Worm (Caenorhabditis elegans) whole organism, L4 larva: ENCODE measurements around the gene srt-70.

ENCODE experiments used
- Y105C5A.15 ChIP-seq: fragments of 200-800 bp; sonication (Bioruptor generic); IDR thresholded peaks from 2 replicates; pipeline ENCODE4 v1.3.6; 2022; ENCODE audit warnings: missing genetic modification characterization, missing compliant biosample characterization
- ZK546.5 ChIP-seq, 2 experiments: sonication (generic microtip); optimal IDR thresholded peaks; 2 replicates each; lab custom pipeline; 2017; ENCODE audit warnings: missing biosample characterization in 2 of 2, missing genetic modification characterization in 2 of 2
- ama-1 ChIP-seq: fragments of 150-350 bp; optimal IDR thresholded peaks from 2 replicates; lab custom pipeline; 2014; ENCODE audit warnings: inconsistent platforms, mixed read lengths
- attf-4 ChIP-seq: sonication (generic microtip); optimal IDR thresholded peaks from 3 replicates; lab custom pipeline; 2017; ENCODE audit warnings: missing biosample characterization, missing genetic modification characterization
- ceh-20 ChIP-seq: fragments of 200-800 bp; sonication (Bioruptor generic); IDR thresholded peaks from 2 replicates; pipeline ENCODE4 v1.3.6; 2022; ENCODE audit warnings: missing genetic modification reagents, missing genetic modification characterization, missing compliant biosample characterization
- cey-2 ChIP-seq: sonication (generic microtip); optimal IDR thresholded peaks from 3 replicates; lab custom pipeline; 2017; ENCODE audit warnings: missing genetic modification characterization, mild to moderate bottlenecking, missing compliant biosample characterization, antibody characterized with exemption, borderline replicate concordance; ENCODE audit not compliant: insufficient read depth
- ctbp-1 ChIP-seq: fragments of 200-800 bp; sonication (Bioruptor generic); IDR thresholded peaks from 2 replicates; pipeline ENCODE4 v1.3.6; 2022; ENCODE audit warnings: missing genetic modification reagents, missing genetic modification characterization, missing compliant biosample characterization
- daf-16 ChIP-seq, 3 experiments: sonication (generic microtip); optimal IDR thresholded peaks; 2 replicates each; lab custom pipeline; 2016 to 2017; ENCODE audit warnings: missing genetic modification characterization in 3 of 3, missing genetic modification reagents in 3 of 3, mild to moderate bottlenecking in 2 of 3, missing compliant biosample characterization in 2 of 3, missing biosample characterization in 1 of 3, moderate library complexity in 1 of 3
- daf-19 ChIP-seq: fragments of 200-800 bp; sonication (Bioruptor generic); conservative IDR thresholded peaks from 2 replicates; pipeline ENCODE4 v1.3.6; 2022; ENCODE audit warnings: missing genetic modification characterization, missing compliant biosample characterization
- daf-8 ChIP-seq: fragments of 200-800 bp; sonication (Bioruptor generic); IDR thresholded peaks from 2 replicates; pipeline ENCODE4 v1.3.6; 2022; ENCODE audit warnings: missing genetic modification characterization, missing compliant biosample characterization
- dmd-6 ChIP-seq: fragments of 200-800 bp; sonication (Bioruptor generic); IDR thresholded peaks from 2 replicates; pipeline ENCODE4 v1.3.6; 2022; ENCODE audit warnings: missing genetic modification reagents, missing genetic modification characterization, missing compliant biosample characterization
- dmd-9 ChIP-seq: fragments of 200-800 bp; sonication (Bioruptor generic); IDR thresholded peaks from 2 replicates; pipeline ENCODE4 v1.3.6; 2022; ENCODE audit warnings: missing genetic modification reagents, missing genetic modification characterization, missing compliant biosample characterization
- dve-1 ChIP-seq: sonication (generic microtip); optimal IDR thresholded peaks from 2 replicates; lab custom pipeline; 2017; ENCODE audit warnings: antibody characterized with exemption, mild to moderate bottlenecking, missing genetic modification characterization, missing compliant biosample characterization; ENCODE audit not compliant: insufficient read depth
- fkh-10 ChIP-seq: fragments of 150-350 bp; optimal IDR thresholded peaks from 2 replicates; lab custom pipeline; 2014; ENCODE audit warnings: missing biosample characterization, missing genetic modification reagents, missing genetic modification characterization
- fos-1 ChIP-seq: fragments of 150-350 bp; optimal IDR thresholded peaks from 2 replicates; lab custom pipeline; 2014; ENCODE audit warnings: missing biosample characterization, missing genetic modification characterization
- hif-1 ChIP-seq, 2 experiments: sonication (generic microtip); optimal IDR thresholded peaks; 2 replicates each; lab custom pipeline; 2016 to 2017; ENCODE audit warnings: missing compliant biosample characterization in 2 of 2, missing genetic modification characterization in 2 of 2, missing genetic modification reagents in 2 of 2, missing genotype in 2 of 2, mild to moderate bottlenecking in 1 of 2
- hlh-11 ChIP-seq: fragments of 200-800 bp; sonication (Bioruptor generic); optimal IDR thresholded peaks from 2 replicates; lab custom pipeline; 2018; ENCODE audit warnings: mild to moderate bottlenecking, missing genetic modification characterization, missing compliant biosample characterization
- lin-1 ChIP-seq: fragments of 200-800 bp; sonication (Bioruptor generic); IDR thresholded peaks from 2 replicates; pipeline ENCODE4 v1.3.6; 2022; ENCODE audit warnings: missing genetic modification reagents, missing genetic modification characterization, missing compliant biosample characterization
- lin-15B ChIP-seq: fragments of 150-350 bp; sonication (generic microtip); optimal IDR thresholded peaks from 3 replicates; lab custom pipeline; 2014; ENCODE audit warnings: missing biosample characterization, missing genetic modification characterization
- lir-3 ChIP-seq: sonication (generic microtip); optimal IDR thresholded peaks from 2 replicates; lab custom pipeline; 2016; ENCODE audit warnings: mild to moderate bottlenecking, missing genetic modification characterization, missing compliant biosample characterization
- lsy-2 ChIP-seq, 2 experiments: fragments of 150-350 bp in 1 of 2; sonication (generic microtip) in 1 of 2; optimal IDR thresholded peaks; 2 replicates each; lab custom pipeline; 2014 to 2017; ENCODE audit warnings: missing biosample characterization in 2 of 2, missing genetic modification characterization in 2 of 2
- madf-5 ChIP-seq, 2 experiments: fragments of 200-800 bp; sonication (Bioruptor generic); IDR thresholded peaks; 2 replicates each; pipeline ENCODE4 v1.3.6; 2022; ENCODE audit warnings: missing compliant biosample characterization in 2 of 2, missing genetic modification characterization in 2 of 2
- madf-9 ChIP-seq: fragments of 200-800 bp; sonication (Bioruptor generic); conservative IDR thresholded peaks from 2 replicates; pipeline ENCODE4 v1.3.6; 2022; ENCODE audit warnings: missing genetic modification reagents, missing genetic modification characterization, missing compliant biosample characterization
- mes-2 ChIP-seq: sonication (generic microtip); optimal IDR thresholded peaks from 2 replicates; lab custom pipeline; 2016; ENCODE audit warnings: missing genotype, mild to moderate bottlenecking, missing genetic modification characterization, missing compliant biosample characterization; ENCODE audit not compliant: poor library complexity, severe bottlenecking
- nhr-28 ChIP-seq: fragments of 150-350 bp; optimal IDR thresholded peaks from 2 replicates; lab custom pipeline; 2014; ENCODE audit warnings: missing biosample characterization, missing genetic modification characterization
- nhr-41 ChIP-seq: fragments of 200-800 bp; sonication (Bioruptor generic); IDR thresholded peaks from 2 replicates; pipeline ENCODE4 v1.3.6; 2022; ENCODE audit warnings: missing genetic modification reagents, missing genetic modification characterization, missing compliant biosample characterization
- nhr-76 ChIP-seq: fragments of 150-350 bp; optimal IDR thresholded peaks from 2 replicates; lab custom pipeline; 2014; ENCODE audit warnings: missing biosample characterization, missing genetic modification characterization
- php-3 ChIP-seq: fragments of 200-800 bp; sonication (Bioruptor generic); IDR thresholded peaks from 2 replicates; pipeline ENCODE4 v1.3.6; 2022; ENCODE audit warnings: missing genetic modification reagents, missing genetic modification characterization, missing compliant biosample characterization
- rbr-2 ChIP-seq: sonication (generic microtip); optimal IDR thresholded peaks from 2 replicates; lab custom pipeline; 2016; ENCODE audit warnings: missing genotype, missing genetic modification characterization, missing compliant biosample characterization
- snpc-1.2 ChIP-seq: fragments of 200-800 bp; sonication (Bioruptor generic); IDR thresholded peaks from 2 replicates; pipeline ENCODE4 v1.3.6; 2022; ENCODE audit warnings: missing genetic modification reagents, missing genetic modification characterization, missing compliant biosample characterization
- spr-1 ChIP-seq: sonication (generic microtip); optimal IDR thresholded peaks from 2 replicates; lab custom pipeline; 2016; ENCODE audit warnings: mild to moderate bottlenecking, missing genetic modification characterization, missing compliant biosample characterization
- unc-130 ChIP-seq: sonication (generic microtip); optimal IDR thresholded peaks from 2 replicates; lab custom pipeline; 2016; ENCODE audit warnings: missing genetic modification reagents, missing genetic modification characterization, missing compliant biosample characterization
- unc-62 ChIP-seq, 3 experiments: fragments of 150-350 bp in 1 of 3; sonication (generic microtip); optimal IDR thresholded peaks in 2 of 3; peaks in 1 of 3; 1 replicate in 1 of 3; 2 replicates in 2 of 3; lab custom pipeline; 2014 to 2017; ENCODE audit warnings: missing biosample characterization in 3 of 3, missing genetic modification characterization in 3 of 3, missing genetic modification reagents in 3 of 3, missing genotype in 1 of 3
- zag-1 ChIP-seq: fragments of 150-350 bp; optimal IDR thresholded peaks from 2 replicates; lab custom pipeline; 2014; ENCODE audit warnings: missing biosample characterization, missing genetic modification characterization
- zip-11 ChIP-seq: fragments of 200-800 bp; sonication (Bioruptor generic); IDR thresholded peaks from 2 replicates; pipeline ENCODE4 v1.3.6; 2022; ENCODE audit warnings: missing genetic modification characterization, missing compliant biosample characterization

The srt-70 gene

ce11 chrV:5252016-5252415 is 7.3 kb downstream of the srt-70 start, which contains the start of gene srt-68:
TSS of gene srt-68 (minus strand) at chrV:5252116.
- TF ChIP-seq unc-130 (GFP tag; lab: Kevin White, UChicago) (no peak), ZK546.5 (tag; optimal IDR thresholded peaks at IDR 0.05; lab: Kevin White, UChicago) (no peak), daf-8 (GFP tag; lab: Robert Waterston, UW) (no peak), dmd-9 (no peak), daf-19 (GFP tag; lab: Robert Waterston, UW) (no peak), madf-9 (GFP tag; lab: Robert Waterston, UW) (no peak), ctbp-1 (no peak), php-3 (GFP tag; lab: Robert Waterston, UW) (no peak), snpc-1.2 (no peak), ceh-20 (no peak), lir-3 (tag; lab: Kevin White, UChicago) (no peak)
- TF ChIP-seq, all 104 proteins: peak for 0

- TF ChIP-seq hlh-11 (no peak), daf-16 (GFP tag; optimal IDR thresholded peaks at IDR 0.05; lab: Kevin White, UChicago) (no peak), daf-16 (tag; optimal IDR thresholded peaks at IDR 0.05; lab: Kevin White, UChicago) (peak; percentile 29), snpc-1.2 (no peak), nhr-28 (peak; percentile 25), fos-1 (no peak)
Observed at ce11 chrV:5243036-5243435, 16.3 kb downstream of the srt-70 start, which contains the start of gene cest-35.1. TSS of gene cest-35.1 (minus strand) at chrV:5243136.

DNA sequence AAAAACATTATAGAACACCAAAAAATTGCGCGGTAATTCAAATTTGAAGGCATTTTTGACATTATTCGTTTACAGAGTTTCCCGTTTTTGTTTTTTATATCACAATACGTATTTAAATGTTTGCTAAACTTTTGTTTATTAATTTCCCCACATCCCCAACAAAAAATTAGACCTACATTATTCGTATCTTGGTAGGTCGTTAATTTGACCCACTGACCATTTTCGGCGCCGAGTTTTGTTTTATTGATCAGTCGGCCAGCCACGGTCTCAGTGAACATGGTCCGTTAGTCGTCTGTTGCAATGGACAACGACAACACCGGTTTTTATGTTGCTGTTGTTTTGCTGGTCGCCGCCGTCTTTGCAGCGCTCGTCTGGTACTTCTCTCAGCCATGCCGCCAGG is 19.4 kb downstream of the srt-70 start, which contains the start of gene B0238.15:
B0238.15 (plus strand) TSS at position 301 of the 400 bp plus-strand sequence.
- TF ChIP-seq fkh-10 (no peak), mes-2 (tag; lab: Kevin White, UChicago) (no peak), daf-19 (GFP tag; lab: Robert Waterston, UW) (no peak), zag-1 (no peak), Y105C5A.15 (GFP tag; lab: Robert Waterston, UW) (no peak), attf-4 (tag; lab: Kevin White, UChicago) (no peak)

DNA sequence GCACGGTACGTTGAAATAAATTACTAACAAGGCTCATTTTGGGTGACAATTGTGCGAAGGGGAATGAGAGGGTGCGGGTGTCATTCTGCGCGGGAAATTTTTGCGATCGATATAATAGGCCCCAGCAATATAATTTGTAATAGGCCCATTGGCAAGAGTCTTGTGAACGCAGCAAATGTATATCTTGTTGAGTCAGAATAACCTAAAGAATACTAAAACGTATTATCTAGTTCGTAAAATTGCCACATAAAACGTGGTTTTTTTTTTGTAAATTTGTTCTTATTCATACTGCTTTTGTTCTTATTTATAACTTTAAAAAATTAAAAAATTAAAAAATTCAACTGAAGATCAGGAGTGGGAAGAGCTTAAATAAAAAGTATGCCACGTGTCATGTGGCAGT is 19.9 kb downstream of the srt-70 start, which contains the start of gene C52A10.3:
C52A10.3 (minus strand) TSS at position 101 of the 400 bp plus-strand sequence.
- TF ChIP-seq madf-5 (GFP tag; IDR thresholded peaks at IDR 0.05; lab: Robert Waterston, UW) (no peak), zip-11 (GFP tag; lab: Robert Waterston, UW) (no peak), nhr-76 (tag; lab: Kevin White, UChicago) (no peak), dmd-9 (no peak), ama-1 (lab: Kevin White, UChicago) (no peak), hif-1 (tag; optimal IDR thresholded peaks at IDR 0.05; lab: Kevin White, UChicago) (no peak), spr-1 (tag; lab: Kevin White, UChicago) (no peak), nhr-41 (GFP tag; lab: Robert Waterston, UW) (no peak), cey-2 (no peak), madf-9 (GFP tag; lab: Robert Waterston, UW) (no peak), unc-62 (GFP tag; optimal IDR thresholded peaks at IDR 0.05 in 1 of 2; lab: Kevin White, UChicago) (no peak), unc-62 (tag; optimal IDR thresholded peaks at IDR 0.05; lab: Kevin White, UChicago) (no peak), dmd-6 (GFP tag; lab: Robert Waterston, UW) (no peak), rbr-2 (tag; lab: Kevin White, UChicago) (no peak), dve-1 (no peak), daf-19 (GFP tag; lab: Robert Waterston, UW) (no peak), lin-15B (tag; lab: Kevin White, UChicago) (no peak), lsy-2 (tag; optimal IDR thresholded peaks at IDR 0.05; lab: Kevin White, UChicago) (no peak), unc-130 (GFP tag; lab: Kevin White, UChicago) (no peak), lin-1 (no peak), Y105C5A.15 (GFP tag; lab: Robert Waterston, UW) (no peak)
